Fruit fly (Drosophila melanogaster): ENCODE results near the gene Ubc6.
A peak's percentile ranks its signal among the peaks of the same experiment; 100 is the strongest.

Ubc6 gene

dm6 chr3R:4989150-4990017 lies 36.9 kb upstream of the Ubc6 start (continued):
- TF ChIP-seq fkh (GFP tag; optimal IDR thresholded peaks at IDR 0.05) (no peak), Met (GFP tag; optimal IDR thresholded peaks at IDR 0.05) (peak; percentile 81), CG9139 (GFP tag; optimal IDR thresholded peaks at IDR 0.05) (no peak), CG11902 (GFP tag; optimal IDR thresholded peaks at IDR 0.05) (peak; percentile 33), dac (GFP tag; optimal IDR thresholded peaks at IDR 0.05) (no peak), net (GFP tag; optimal IDR thresholded peaks at IDR 0.05) (peak; percentile 45), dsx (GFP tag; optimal IDR thresholded peaks at IDR 0.05; ENCODE audit: poor library complexity, severe bottlenecking) (no peak), lz (GFP tag; optimal IDR thresholded peaks at IDR 0.05) (peak; percentile 67), CG8119 (GFP tag; IDR thresholded peaks at IDR 0.05) (no peak), CG34406 (GFP tag; optimal IDR thresholded peaks at IDR 0.05) (peak; percentile 56)

DNA sequence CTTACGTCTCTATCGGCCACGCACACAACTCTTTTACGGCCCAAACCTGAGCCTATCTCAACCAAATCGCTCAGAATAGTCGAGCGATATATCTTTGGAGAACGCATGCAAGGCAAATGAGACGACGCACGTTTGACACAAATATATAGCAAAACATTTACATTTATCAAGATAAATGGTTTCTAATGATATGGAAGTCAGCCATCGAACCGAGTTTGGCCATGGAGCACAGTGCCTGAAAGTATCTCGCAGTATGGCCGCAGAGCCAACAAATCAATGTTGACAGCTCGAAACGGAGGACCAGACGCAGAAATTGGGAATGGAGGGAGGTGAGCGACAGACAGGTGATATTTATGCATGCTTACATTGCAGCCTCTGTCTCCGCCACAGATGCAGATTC lies 34.9 kb upstream of the Ubc6 start:
- peak; percentile 34 for TF ChIP-seq Eip78C (GFP tag)
- no peak for TF ChIP-seq CG6792 (GFP tag; optimal IDR thresholded peaks at IDR 0.05)

DNA sequence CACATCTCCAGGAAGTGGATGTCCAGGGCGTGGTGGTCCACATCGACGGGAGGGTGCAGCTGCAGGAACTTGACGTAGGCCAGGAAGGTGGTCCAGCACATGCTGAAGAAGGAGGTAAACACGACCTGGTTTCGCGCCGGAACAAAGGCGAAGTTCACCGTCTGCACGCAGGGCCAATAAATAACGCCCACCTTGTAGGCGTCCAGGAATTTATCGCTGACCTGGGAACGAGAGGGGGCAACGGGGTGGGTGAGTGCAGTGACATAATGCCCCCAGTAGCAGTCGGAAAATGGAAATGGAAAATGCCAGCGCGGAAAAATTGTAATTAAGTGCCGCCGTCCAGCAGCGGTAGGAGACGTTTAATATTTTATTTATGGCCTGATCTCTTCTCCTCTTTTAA lies 34.2 kb upstream of the Ubc6 start:
- no peak for TF ChIP-seq CG3032 (tag; optimal IDR thresholded peaks at IDR 0.05)
- TF ChIP-seq CG7368 (GFP tag; optimal IDR thresholded peaks at IDR 0.05): no peak

dm6 chr3R:4984688-4985087 lies 32.2 kb upstream of the Ubc6 start:
- TF ChIP-seq svp (GFP tag): peak; percentile 72
- no peak for TF ChIP-seq CG11294 (GFP tag; IDR thresholded peaks at IDR 0.05)
- no peak for TF ChIP-seq CG9139 (GFP tag; optimal IDR thresholded peaks at IDR 0.05)
- TF ChIP-seq Eip78C (GFP tag): peak; percentile 48

DNA sequence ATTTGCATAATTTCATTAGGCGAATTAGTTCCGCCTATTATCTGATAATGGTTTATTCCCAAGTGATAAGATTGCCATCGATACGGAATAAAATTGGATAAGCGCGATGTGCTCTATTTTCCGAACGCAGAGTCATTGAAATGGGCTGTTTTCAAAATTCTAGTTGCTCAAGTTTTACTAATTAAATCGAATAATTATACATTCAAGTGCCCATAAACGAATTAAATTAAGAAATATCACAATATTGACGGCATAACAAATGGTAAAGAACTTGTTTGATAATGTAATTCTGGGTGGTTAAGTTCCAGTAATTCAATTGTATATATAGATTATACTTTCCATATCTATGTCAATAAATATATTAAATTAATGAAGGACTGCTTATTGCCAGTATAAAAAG lies 31.6 kb upstream of the Ubc6 start, which contains the start of gene CG14662:
CG14662 (minus strand) TSS at position 101 of the 400 bp plus-strand sequence.
- TF ChIP-seq CG34406 (GFP tag; optimal IDR thresholded peaks at IDR 0.05) (no peak), CG3919 (GFP tag; optimal IDR thresholded peaks at IDR 0.05) (no peak), Ets96B (tag; optimal IDR thresholded peaks at IDR 0.05) (no peak), CG10631 (GFP tag; optimal IDR thresholded peaks at IDR 0.05) (no peak), Hr39 (GFP tag; optimal IDR thresholded peaks at IDR 0.05) (no peak), CG6854 (GFP tag; optimal IDR thresholded peaks at IDR 0.05) (no peak), CG7368 (GFP tag; optimal IDR thresholded peaks at IDR 0.05) (no peak), Lpt (GFP tag; optimal IDR thresholded peaks at IDR 0.05) (no peak), fd59A (GFP tag; optimal IDR thresholded peaks at IDR 0.05) (no peak), pdm3 (GFP tag; optimal IDR thresholded peaks at IDR 0.05) (no peak), CG3032 (tag; optimal IDR thresholded peaks at IDR 0.05) (no peak), OdsH (GFP tag; optimal IDR thresholded peaks at IDR 0.05) (no peak), svp (GFP tag) (no peak), CG11294 (GFP tag; IDR thresholded peaks at IDR 0.05) (no peak), dsx (GFP tag; optimal IDR thresholded peaks at IDR 0.05; ENCODE audit: poor library complexity, severe bottlenecking) (no peak), Eip93F (GFP tag; optimal IDR thresholded peaks at IDR 0.05) (no peak), spab (GFP tag; optimal IDR thresholded peaks at IDR 0.05) (no peak)

DNA sequence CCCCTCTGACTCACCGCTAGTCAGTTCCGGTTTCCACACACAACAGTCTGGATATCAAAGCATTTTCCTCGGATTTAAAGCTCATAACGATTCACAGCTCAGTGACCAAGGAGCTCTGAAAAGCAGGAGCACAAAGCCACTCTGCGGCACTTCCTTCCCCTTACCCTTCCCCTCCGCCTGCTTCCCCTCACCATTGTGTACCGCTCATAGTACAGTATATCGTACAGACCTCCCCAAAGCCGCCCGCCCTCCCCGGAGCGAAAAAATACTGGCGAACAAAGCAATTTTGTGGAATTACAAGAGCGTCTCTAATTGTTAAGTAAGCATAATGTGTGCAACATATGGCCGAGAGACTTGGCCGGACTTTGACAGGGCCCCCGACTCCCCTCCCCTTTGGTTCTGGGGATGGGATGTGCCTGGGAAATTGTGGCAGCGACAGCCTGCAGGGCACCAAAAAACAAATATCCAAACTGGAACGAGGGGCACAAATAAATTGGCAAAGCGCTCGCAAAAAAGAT lies 28.7 kb upstream of the Ubc6 start:
- peak; percentile 19 to 46 for TF ChIP-seq ss (GFP tag; optimal IDR thresholded peaks at IDR 0.05)
- TF ChIP-seq achi (GFP tag; optimal IDR thresholded peaks at IDR 0.05): no peak
- 0 out of 3 replicates have a peak, but pooled peaks have one; percentile 16 for TF ChIP-seq CG6163 (GFP tag; IDR thresholded peaks at IDR 0.05)
- TF ChIP-seq CG6808 (GFP tag; optimal IDR thresholded peaks at IDR 0.05): peak; percentile 42
- TF ChIP-seq CG16779 (tag; optimal IDR thresholded peaks at IDR 0.05): no peak
- TF ChIP-seq Sox15 (GFP tag; optimal IDR thresholded peaks at IDR 0.05): no peak
- peak; percentile 10 for TF ChIP-seq CG9139 (GFP tag; optimal IDR thresholded peaks at IDR 0.05)
- TF ChIP-seq dsx (GFP tag; optimal IDR thresholded peaks at IDR 0.05; ENCODE audit: poor library complexity, severe bottlenecking): peak; percentile 14
- TF ChIP-seq Eip78C (GFP tag): peak; percentile 33
- TF ChIP-seq spab (GFP tag; optimal IDR thresholded peaks at IDR 0.05): peak; percentile 13
